Fruit fly (Drosophila melanogaster): ENCODE data around the gene CG6171.

CG6171 gene

DNA sequence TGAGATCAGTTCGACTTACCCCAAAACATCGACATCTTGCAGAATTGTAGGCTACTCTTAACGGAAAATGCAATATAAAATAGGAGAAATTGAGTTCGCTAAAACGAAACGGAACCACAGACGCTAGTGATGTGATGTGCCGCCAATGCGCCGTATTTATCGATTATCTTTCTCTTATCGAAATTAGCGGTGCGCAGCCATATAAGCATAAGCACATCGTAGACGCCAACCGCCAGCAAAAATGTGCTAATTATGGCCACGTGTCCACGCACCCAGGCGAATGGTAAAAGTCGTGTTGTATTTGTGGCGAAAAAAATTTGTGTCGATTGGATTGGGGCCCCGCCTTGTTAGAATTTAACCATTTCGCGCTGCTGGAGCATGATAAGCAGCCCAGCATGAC lies 30.7 kb downstream of the CG6171 start, which contains the start of the genes Fkbp39 and Cyfip (continued):
- TF ChIP-seq bbx (GFP tag; IDR thresholded peaks at IDR 0.05; ENCODE audit: partially characterized antibody) (peak; percentile 75), NC2α (GFP tag; optimal IDR thresholded peaks at IDR 0.05) (no peak), Ets65A (GFP tag) (peak; percentile 85), Mes4 (GFP tag; optimal IDR thresholded peaks at IDR 0.05) (peak; percentile 52), CG3726 (GFP tag; IDR thresholded peaks at IDR 0.05) (no peak), CG31224 (GFP tag; IDR thresholded peaks at IDR 0.05) (no peak), CG6689 (GFP tag; IDR thresholded peaks at IDR 0.05) (no peak), Hr51 (GFP tag; optimal IDR thresholded peaks at IDR 0.05) (peak in 1 of 2 experiments; percentile 48), cg (GFP tag; optimal IDR thresholded peaks at IDR 0.05) (peak; percentile 47), otp (GFP tag; IDR thresholded peaks at IDR 0.05) (no peak), Side (GFP tag; optimal IDR thresholded peaks at IDR 0.05) (peak; percentile 67), fu2 (GFP tag; optimal IDR thresholded peaks at IDR 0.05) (peak; percentile 47), CG1647 (GFP tag; optimal IDR thresholded peaks at IDR 0.05) (peak; percentile 29), Rx (GFP tag; IDR thresholded peaks at IDR 0.05) (no peak), Awh (GFP tag; IDR thresholded peaks at IDR 0.05) (no peak), CG6654 (GFP tag; optimal IDR thresholded peaks at IDR 0.05) (no peak), Aef1 (GFP tag; IDR thresholded peaks at IDR 0.05) (peak; percentile 83), CG34422 (GFP tag; IDR thresholded peaks at IDR 0.05) (peak; percentile 94), Deaf1 (tag; optimal IDR thresholded peaks at IDR 0.05) (no peak), knrl (GFP tag; IDR thresholded peaks at IDR 0.05; ENCODE audit: partially characterized antibody) (peak; percentile 68), CG10654 (GFP tag; optimal IDR thresholded peaks at IDR 0.05) (peak; percentile 10), dati (GFP tag; IDR thresholded peaks at IDR 0.05) (no peak), Spps (tag; optimal IDR thresholded peaks at IDR 0.05) (no peak), mld (GFP tag; IDR thresholded peaks at IDR 0.05; ENCODE audit: partially characterized antibody) (peak; percentile 40; the same call in 1 of the 3 replicates), NFAT (GFP tag; IDR thresholded peaks at IDR 0.05) (peak; percentile 41; the same call in 1 of the 2 replicates), CG11085 (GFP tag; IDR thresholded peaks at IDR 0.05) (no peak), slp2 (GFP tag; optimal IDR thresholded peaks at IDR 0.05) (no peak), CG13296 (GFP tag; optimal IDR thresholded peaks at IDR 0.05) (peak; percentile 2), vnd (GFP tag; IDR thresholded peaks at IDR 0.05; ENCODE audit: partially characterized antibody) (peak; percentile 44; the same call in 1 of the 3 replicates), luna (GFP tag; optimal IDR thresholded peaks at IDR 0.05) (peak; percentile 7), gro (GFP tag; optimal IDR thresholded peaks at IDR 0.05) (peak; percentile 85), toy (GFP tag; IDR thresholded peaks at IDR 0.05) (no peak), stwl (tag; optimal IDR thresholded peaks at IDR 0.05) (peak; percentile 65), Kr (GFP tag; optimal IDR thresholded peaks at IDR 0.05) (no peak), Blimp-1 (GFP tag; optimal IDR thresholded peaks at IDR 0.05) (no peak), CG2712 (tag; optimal IDR thresholded peaks at IDR 0.05) (peak; percentile 52), dm (GFP tag; optimal IDR thresholded peaks at IDR 0.05) (peak; percentile 97), so (GFP tag; IDR thresholded peaks at IDR 0.05) (no peak), Myb (GFP tag; optimal IDR thresholded peaks at IDR 0.05) (peak; percentile 69), klu (GFP tag; IDR thresholded peaks at IDR 0.05) (no peak), danr (GFP tag; IDR thresholded peaks at IDR 0.05) (no peak), GATAe (GFP tag; conservative IDR thresholded peaks at IDR 0.05) (no peak), HLHmδ (GFP tag; optimal IDR thresholded peaks at IDR 0.05) (peak; percentile 17), ara (GFP tag; IDR thresholded peaks at IDR 0.05) (no peak), al (GFP tag; IDR thresholded peaks at IDR 0.05) (0 out of 2 replicates have a peak, but pooled peaks have one; percentile 19), dpn (GFP tag; optimal IDR thresholded peaks at IDR 0.05) (peak; percentile 41 to 57), row (GFP tag; IDR thresholded peaks at IDR 0.05) (peak; percentile 44; the same call in 2 of the 3 replicates), E2f2 (GFP tag; IDR thresholded peaks at IDR 0.05) (peak; percentile 78), crc (GFP tag; optimal IDR thresholded peaks at IDR 0.05) (no peak), phol (tag; optimal IDR thresholded peaks at IDR 0.05) (peak; percentile 83), sr (GFP tag; IDR thresholded peaks at IDR 0.05) (no peak), CG4282 (GFP tag; optimal IDR thresholded peaks at IDR 0.05) (peak; percentile 35)

All from whole organism, embryonic.